Fruit fly (Drosophila melanogaster): ENCODE results near the gene CG43694.
A peak's percentile ranks its signal among the peaks of the same experiment; 100 is the strongest.

Gene CG43694

DNA sequence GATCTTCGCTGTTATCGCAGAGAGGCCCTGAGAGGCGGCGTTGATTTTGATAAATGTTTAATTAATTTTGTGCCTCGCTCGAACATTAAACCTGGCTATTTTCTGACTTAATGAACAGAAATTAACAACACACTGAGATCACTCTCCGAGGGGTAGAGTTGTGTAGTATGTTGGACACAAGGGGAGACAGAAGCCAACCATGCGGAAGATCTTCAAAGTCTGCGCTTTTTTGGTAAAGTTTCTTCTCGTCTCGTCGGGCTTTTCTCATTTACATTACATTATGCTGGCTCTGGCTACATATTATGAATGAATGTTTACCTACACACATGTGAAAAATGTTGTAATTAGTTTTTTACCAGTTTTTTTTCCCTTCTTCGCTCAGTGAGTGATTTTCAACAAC, at the start of gene CG43694:
CG43694 (minus strand) TSS at position 101 of the 400 bp plus-strand sequence.
- TF ChIP-seq CG4496 (GFP tag; IDR thresholded peaks at IDR 0.05): no peak

DNA sequence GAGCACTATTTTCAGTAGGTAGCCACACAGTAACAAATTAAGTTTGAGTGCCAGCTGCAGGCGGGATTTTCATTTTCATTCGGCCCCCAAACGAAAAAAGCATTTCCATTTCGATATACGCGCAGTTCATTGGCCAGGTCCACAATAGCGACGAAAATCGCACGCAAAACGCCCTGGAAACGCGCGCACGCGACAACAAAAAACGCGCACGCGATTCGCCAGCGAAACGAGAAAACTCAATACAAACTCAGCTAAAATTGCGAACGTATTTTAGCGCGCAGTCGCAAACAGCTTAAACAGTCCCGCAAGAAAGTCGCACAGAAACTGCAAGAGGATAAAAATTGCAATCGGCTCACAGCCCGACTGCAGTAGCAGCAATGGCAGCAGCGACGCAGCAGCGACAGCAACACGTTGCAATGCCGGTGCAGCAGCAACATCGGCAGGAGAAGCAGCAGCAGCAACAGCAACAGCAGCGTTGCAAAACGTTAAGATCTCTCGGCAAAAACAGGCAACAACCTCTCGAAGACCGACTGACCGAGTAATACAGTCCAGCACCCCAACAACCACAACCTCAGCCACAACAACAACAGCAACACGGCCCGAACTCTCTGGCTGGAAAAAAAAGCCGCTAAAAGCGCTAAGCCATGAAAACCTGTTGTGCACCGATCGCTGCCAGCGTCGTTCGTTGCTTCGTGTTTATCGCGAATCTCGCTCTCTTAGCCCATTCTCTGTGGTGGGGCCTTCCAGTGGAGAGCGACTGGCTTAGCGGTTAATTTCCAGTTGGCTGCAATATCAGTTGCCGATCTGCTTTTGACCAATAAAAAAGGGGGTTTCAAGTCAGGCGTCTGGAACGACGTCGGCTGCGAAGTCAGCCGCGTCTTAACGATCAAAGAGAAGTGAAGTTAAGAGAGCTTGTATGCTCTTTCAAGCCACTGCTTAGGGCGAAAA, 46.5 kb upstream of the CG43694 start, which contains the start of gene CG4374:
CG4374 (minus strand) TSS at position 268 of the 948 bp plus-strand sequence.
- TF ChIP-seq CG34367 (tag; optimal IDR thresholded peaks at IDR 0.05) (no peak), EcR (GFP tag; optimal IDR thresholded peaks at IDR 0.05) (peak; percentile 99), CG13204 (GFP tag; optimal IDR thresholded peaks at IDR 0.05) (peak; percentile 47), CG4496 (GFP tag; IDR thresholded peaks at IDR 0.05) (0 out of 3 replicates have a peak, but pooled peaks have one; percentile 36), gl (tag; optimal IDR thresholded peaks at IDR 0.05) (no peak), CG32121 (GFP tag; IDR thresholded peaks at IDR 0.05) (no peak)

DNA sequence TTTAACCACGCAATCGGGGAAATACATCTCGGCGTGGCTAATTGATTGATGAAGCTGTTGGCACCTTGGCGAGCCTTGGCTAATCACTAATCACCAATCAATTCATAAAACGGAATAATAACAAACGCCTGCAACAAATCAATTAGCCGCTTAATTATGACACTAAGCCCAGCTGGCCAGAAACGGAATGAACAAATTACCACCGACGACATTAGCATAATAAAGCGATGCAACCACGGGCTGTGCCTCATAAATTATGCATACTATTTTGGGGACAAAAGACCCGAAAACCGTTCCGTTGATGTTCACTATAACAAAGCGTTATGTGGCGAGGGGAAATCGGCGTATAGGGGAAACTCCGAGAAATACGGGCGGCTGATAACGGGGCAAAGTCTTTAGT, 34.8 kb upstream of the CG43694 start:
- TF ChIP-seq rn (GFP tag; IDR thresholded peaks at IDR 0.05): no peak
- TF ChIP-seq gl (tag; optimal IDR thresholded peaks at IDR 0.05): no peak
- TF ChIP-seq CG12605 (GFP tag; IDR thresholded peaks at IDR 0.05): no peak
- TF ChIP-seq CG13204 (GFP tag; optimal IDR thresholded peaks at IDR 0.05): no peak
- no peak for TF ChIP-seq EcR (GFP tag; optimal IDR thresholded peaks at IDR 0.05)
- TF ChIP-seq D1 (tag; optimal IDR thresholded peaks at IDR 0.05): no peak
- TF ChIP-seq CG8159 (tag; optimal IDR thresholded peaks at IDR 0.05): no peak

DNA sequence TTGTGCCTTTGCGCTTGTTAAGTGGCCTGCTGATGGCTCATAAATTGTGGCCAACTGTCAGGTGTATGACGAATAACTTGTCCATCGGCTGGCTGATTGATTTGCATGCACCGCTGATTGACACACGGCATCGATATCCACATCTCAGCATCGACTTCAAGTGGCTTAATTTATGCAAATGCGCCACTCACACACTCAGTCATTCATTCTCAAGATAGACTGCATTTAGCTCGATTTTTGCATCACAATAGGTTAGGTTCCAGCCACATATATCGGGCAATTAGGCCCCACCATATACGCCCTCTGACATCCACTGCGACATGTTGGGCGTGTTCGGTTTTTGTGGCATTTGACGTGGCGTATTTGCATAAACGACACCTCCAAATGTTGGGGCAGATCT, 30.0 kb upstream of the CG43694 start:
- TF ChIP-seq Pif1A (GFP tag; optimal IDR thresholded peaks at IDR 0.05): no peak
- TF ChIP-seq CG14655 (GFP tag; optimal IDR thresholded peaks at IDR 0.05): no peak
- no peak for TF ChIP-seq rn (GFP tag; IDR thresholded peaks at IDR 0.05)
- TF ChIP-seq Snoo (tag; optimal IDR thresholded peaks at IDR 0.05): no peak
- TF ChIP-seq CG10348 (GFP tag; IDR thresholded peaks at IDR 0.05): no peak
- no peak for TF ChIP-seq fd96Ca (GFP tag; IDR thresholded peaks at IDR 0.05)
- TF ChIP-seq EcR (GFP tag; optimal IDR thresholded peaks at IDR 0.05): no peak
- TF ChIP-seq CG32121 (GFP tag; IDR thresholded peaks at IDR 0.05): no peak
- TF ChIP-seq CG8159 (tag; optimal IDR thresholded peaks at IDR 0.05): no peak
- TF ChIP-seq CG12605 (GFP tag; IDR thresholded peaks at IDR 0.05): no peak
- TF ChIP-seq CG13204 (GFP tag; optimal IDR thresholded peaks at IDR 0.05): no peak
- no peak for TF ChIP-seq CG8301 (tag; optimal IDR thresholded peaks at IDR 0.05)
- TF ChIP-seq CG15710 (tag; optimal IDR thresholded peaks at IDR 0.05): no peak
- TF ChIP-seq gl (tag; optimal IDR thresholded peaks at IDR 0.05): no peak
- no peak for TF ChIP-seq CG4496 (GFP tag; IDR thresholded peaks at IDR 0.05)
- no peak for TF ChIP-seq CG34367 (tag; optimal IDR thresholded peaks at IDR 0.05)
- TF ChIP-seq CG9948 (tag; optimal IDR thresholded peaks at IDR 0.05): no peak
- no peak for TF ChIP-seq Ets98B (GFP tag; IDR thresholded peaks at IDR 0.05)

dm6 chr3R:23445249-23445916, 19.6 kb upstream of the CG43694 start:
- TF ChIP-seq EcR (GFP tag; optimal IDR thresholded peaks at IDR 0.05) (no peak), CG14655 (GFP tag; optimal IDR thresholded peaks at IDR 0.05) (peak; percentile 43)

DNA sequence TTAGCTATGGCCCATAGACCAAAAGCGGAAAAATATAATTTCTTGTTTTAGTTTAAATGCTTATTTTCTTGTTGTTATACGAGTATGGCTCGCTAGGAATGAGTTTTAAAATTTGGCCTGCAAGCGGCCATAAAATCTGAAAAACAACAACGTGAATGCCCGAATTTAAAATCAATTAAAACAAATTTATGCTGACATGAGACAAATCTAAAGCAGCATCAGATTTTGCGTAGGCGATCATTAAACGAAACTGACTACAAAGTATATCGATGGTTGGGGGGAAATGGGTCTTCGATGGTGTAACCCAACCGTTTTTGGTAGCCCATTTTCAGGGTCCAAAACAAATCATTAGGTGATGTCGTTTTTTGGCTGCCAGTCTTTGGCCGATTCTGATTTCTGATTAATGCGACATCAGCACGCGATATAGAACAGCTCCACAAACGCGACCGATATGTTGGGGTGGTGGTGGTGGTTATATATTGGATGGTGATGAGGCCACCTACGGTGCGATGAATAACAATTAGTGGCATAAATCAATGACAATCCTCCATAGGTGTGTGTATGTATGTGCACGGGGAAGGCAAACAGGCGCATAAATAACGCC, 12.5 kb upstream of the CG43694 start:
- TF ChIP-seq fd96Ca (GFP tag; IDR thresholded peaks at IDR 0.05): no peak
- no peak for TF ChIP-seq CG9948 (tag; optimal IDR thresholded peaks at IDR 0.05)
- no peak for TF ChIP-seq EcR (GFP tag; optimal IDR thresholded peaks at IDR 0.05)
- TF ChIP-seq Pif1A (GFP tag; optimal IDR thresholded peaks at IDR 0.05): no peak
- TF ChIP-seq CG8159 (tag; optimal IDR thresholded peaks at IDR 0.05): no peak
- no peak for TF ChIP-seq Snoo (tag; optimal IDR thresholded peaks at IDR 0.05)
- TF ChIP-seq CG15710 (tag; optimal IDR thresholded peaks at IDR 0.05): no peak
- no peak for TF ChIP-seq Ets98B (GFP tag; IDR thresholded peaks at IDR 0.05)
- no peak for TF ChIP-seq CG8301 (tag; optimal IDR thresholded peaks at IDR 0.05)
- no peak for TF ChIP-seq CG13204 (GFP tag; optimal IDR thresholded peaks at IDR 0.05)
- no peak for TF ChIP-seq CG4496 (GFP tag; IDR thresholded peaks at IDR 0.05)
- no peak for TF ChIP-seq CG10348 (GFP tag; IDR thresholded peaks at IDR 0.05)
- no peak for TF ChIP-seq CG12605 (GFP tag; IDR thresholded peaks at IDR 0.05)
- no peak for TF ChIP-seq CG32121 (GFP tag; IDR thresholded peaks at IDR 0.05)
- no peak for TF ChIP-seq CG14655 (GFP tag; optimal IDR thresholded peaks at IDR 0.05)
- no peak for TF ChIP-seq gl (tag; optimal IDR thresholded peaks at IDR 0.05)

DNA sequence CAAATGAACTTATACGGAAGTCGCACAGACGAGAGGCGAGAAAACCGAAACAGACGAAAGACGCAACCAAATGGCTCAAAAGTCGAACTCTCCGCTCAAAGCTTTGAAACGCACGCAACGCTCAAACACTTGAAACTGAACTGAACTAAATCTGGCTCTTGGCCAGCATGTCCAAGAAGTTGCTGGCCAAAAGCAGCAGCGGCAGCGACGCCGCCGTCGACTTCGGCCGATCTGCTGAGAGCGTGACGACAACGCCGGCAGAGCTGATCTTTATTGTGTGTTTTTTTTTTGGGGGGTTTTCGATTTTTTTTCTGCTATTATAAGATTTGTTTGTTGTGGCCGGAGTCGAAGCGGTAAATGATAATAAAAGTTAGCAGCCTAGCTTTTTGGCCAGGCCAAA, 5.5 kb upstream of the CG43694 start:
- TF ChIP-seq CG14655 (GFP tag; optimal IDR thresholded peaks at IDR 0.05): no peak
- TF ChIP-seq CG32121 (GFP tag; IDR thresholded peaks at IDR 0.05): no peak
- no peak for TF ChIP-seq Snoo (tag; optimal IDR thresholded peaks at IDR 0.05)
